5 worm cellular contexts compared by ENCODE assay signal in the genomic region with DNA sequence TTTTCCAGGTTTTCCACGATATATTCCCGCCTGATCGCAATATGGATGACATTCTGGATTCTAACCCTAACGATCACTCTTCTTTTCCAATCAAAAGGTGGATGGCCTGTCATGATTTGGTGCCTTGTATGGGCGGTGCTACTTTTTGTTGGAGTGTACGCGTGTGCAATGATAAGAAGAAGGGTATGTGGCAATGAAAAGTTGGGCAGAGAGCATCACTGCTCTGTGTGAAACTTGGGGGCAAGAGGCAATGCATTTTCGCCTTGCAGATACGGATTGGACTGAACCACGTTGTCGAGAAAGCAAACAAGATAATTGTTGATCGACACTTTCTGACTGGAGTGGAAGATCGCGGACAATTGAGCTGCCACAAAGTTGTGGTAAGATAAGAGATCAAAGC.
TF ChIP-seq lines count a peak whose summit lies in the region.

No protein-coding gene starts in this region.

TF ChIP-seq in whole organism, L1 larva, 84 proteins besides CTCF, POLR2A, EP300 and RAD21:
- TF ChIP-seq unc-98 (GFP tag; IDR thresholded peaks at IDR 0.05; lab: Robert Waterston, UW) (no peak), dpl-1 (GFP tag; optimal IDR thresholded peaks at IDR 0.05; lab: Kevin White, UChicago) (no peak), snpc-4 (tag; optimal IDR thresholded peaks at IDR 0.05; lab: Kevin White, UChicago) (no peak), nhr-77 (tag; optimal IDR thresholded peaks at IDR 0.05; lab: Kevin White, UChicago) (no peak), lin-35 (GFP tag; optimal IDR thresholded peaks at IDR 0.05; lab: Kevin White, UChicago) (peak in 1 of 2 experiments; percentile 3), C04F5.9 (tag; optimal IDR thresholded peaks at IDR 0.05; lab: Kevin White, UChicago) (no peak), blmp-1 (tag; optimal IDR thresholded peaks at IDR 0.05; lab: Kevin White, UChicago) (no peak), ztf-4 (tag; optimal IDR thresholded peaks at IDR 0.05; lab: Kevin White, UChicago) (no peak), efl-1 (optimal IDR thresholded peaks at IDR 0.05; lab: Kevin White, UChicago) (no peak), efl-1 (GFP tag; optimal IDR thresholded peaks at IDR 0.05 in 1 of 2; lab: Kevin White, UChicago) (peak in 1 of 2 experiments; percentile 62), F16B12.6 (tag; optimal IDR thresholded peaks at IDR 0.05; lab: Kevin White, UChicago) (no peak), elt-2 (tag; optimal IDR thresholded peaks at IDR 0.05; lab: Kevin White, UChicago) (peak; percentile 0)
TF ChIP-seq in whole organism, L1 larva: peak in this region for 3.

TF ChIP-seq in whole organism, L2 larva, 48 proteins besides CTCF, POLR2A, EP300 and RAD21:
- no peak for TF ChIP-seq zag-1 (tag; optimal IDR thresholded peaks at IDR 0.05; lab: Kevin White, UChicago)
- peak; percentile 10 for TF ChIP-seq fos-1 (tag; optimal IDR thresholded peaks at IDR 0.05; lab: Kevin White, UChicago)
TF ChIP-seq in whole organism, L2 larva: peak in this region for 1.

TF ChIP-seq in whole organism, L3 larva, 47 proteins besides CTCF, POLR2A, EP300 and RAD21:
- TF ChIP-seq jun-1 (tag; optimal IDR thresholded peaks at IDR 0.05; lab: Kevin White, UChicago) (no peak), elt-2 (tag; optimal IDR thresholded peaks at IDR 0.05; lab: Kevin White, UChicago) (peak; percentile 64)

TF ChIP-seq in whole organism, L4 larva, 104 proteins besides CTCF, POLR2A, EP300 and RAD21 (continues in another document):
- no peak for TF ChIP-seq lin-29 (GFP tag; IDR thresholded peaks at IDR 0.05; lab: Robert Waterston, UW)
- no peak for TF ChIP-seq Y75B8A.6 (GFP tag; IDR thresholded peaks at IDR 0.05; lab: Robert Waterston, UW)
- peak; percentile 70 for TF ChIP-seq mxl-3 (GFP tag; optimal IDR thresholded peaks at IDR 0.05; lab: Kevin White, UChicago)
- TF ChIP-seq hlh-11 (tag; optimal IDR thresholded peaks at IDR 0.05; lab: Kevin White, UChicago), result peak; percentile 38
- TF ChIP-seq lin-1 (GFP tag; IDR thresholded peaks at IDR 0.05; lab: Robert Waterston, UW), result no peak
- no peak for TF ChIP-seq rbr-2 (tag; optimal IDR thresholded peaks at IDR 0.05; lab: Kevin White, UChicago)
- TF ChIP-seq zfp-2 (tag; optimal IDR thresholded peaks at IDR 0.05; lab: Kevin White, UChicago), result no peak
- peak; percentile 39 for TF ChIP-seq hlh-30 (tag; optimal IDR thresholded peaks at IDR 0.05; lab: Kevin White, UChicago; ENCODE audit: insufficient read depth)
- no peak for TF ChIP-seq duxl-1 (tag; optimal IDR thresholded peaks at IDR 0.05; lab: Kevin White, UChicago; ENCODE audit: poor library complexity)
- no peak for TF ChIP-seq nhr-25 (tag; optimal IDR thresholded peaks at IDR 0.05; lab: Kevin White, UChicago; ENCODE audit: borderline replicate concordance, insufficient read depth)
- TF ChIP-seq madf-9 (GFP tag; conservative IDR thresholded peaks at IDR 0.05; lab: Robert Waterston, UW), result no peak
- TF ChIP-seq pqm-1 (tag; optimal IDR thresholded peaks at IDR 0.05; lab: Kevin White, UChicago), result peak; percentile 58
- no peak for TF ChIP-seq ceh-44 (GFP tag; IDR thresholded peaks at IDR 0.05; lab: Robert Waterston, UW)
- TF ChIP-seq hif-1 (tag; optimal IDR thresholded peaks at IDR 0.05; lab: Kevin White, UChicago), result no peak
- no peak for TF ChIP-seq zag-1 (tag; optimal IDR thresholded peaks at IDR 0.05; lab: Kevin White, UChicago)
- no peak for TF ChIP-seq skn-1 (tag; optimal IDR thresholded peaks at IDR 0.05; lab: Kevin White, UChicago)
- TF ChIP-seq dmd-6 (GFP tag; IDR thresholded peaks at IDR 0.05; lab: Robert Waterston, UW), result peak; percentile 58
- TF ChIP-seq saeg-2 (GFP tag; IDR thresholded peaks at IDR 0.05; lab: Robert Waterston, UW), result no peak
- TF ChIP-seq mep-1 (tag; optimal IDR thresholded peaks at IDR 0.05; lab: Kevin White, UChicago), result no peak
- TF ChIP-seq nhr-48 (tag; optimal IDR thresholded peaks at IDR 0.05; lab: Kevin White, UChicago), result no peak
- no peak for TF ChIP-seq snpc-4 (tag; optimal IDR thresholded peaks at IDR 0.05; lab: Kevin White, UChicago)
- no peak for TF ChIP-seq madf-5 (GFP tag; IDR thresholded peaks at IDR 0.05; lab: Robert Waterston, UW)
- peak; percentile 26 for TF ChIP-seq nhr-28 (tag; optimal IDR thresholded peaks at IDR 0.05; lab: Kevin White, UChicago)
- no peak for TF ChIP-seq hmg-1.1 (GFP tag; IDR thresholded peaks at IDR 0.05; lab: Robert Waterston, UW)
- TF ChIP-seq arid-1 (GFP tag; conservative IDR thresholded peaks at IDR 0.05; lab: Robert Waterston, UW), result no peak
- TF ChIP-seq egl-43 (GFP tag; IDR thresholded peaks at IDR 0.05; lab: Robert Waterston, UW), result no peak
- no peak for TF ChIP-seq nhr-76 (tag; optimal IDR thresholded peaks at IDR 0.05; lab: Kevin White, UChicago)
- no peak for TF ChIP-seq Y48G9A.11 (GFP tag; IDR thresholded peaks at IDR 0.05; lab: Robert Waterston, UW)
- no peak for TF ChIP-seq lin-38 (GFP tag; IDR thresholded peaks at IDR 0.05; lab: Robert Waterston, UW)
- TF ChIP-seq lsy-2 (tag; optimal IDR thresholded peaks at IDR 0.05; lab: Kevin White, UChicago), result no peak
- TF ChIP-seq nhr-11 (tag; optimal IDR thresholded peaks at IDR 0.05; lab: Kevin White, UChicago), result no peak
- TF ChIP-seq ceh-28 (tag; optimal IDR thresholded peaks at IDR 0.05; lab: Kevin White, UChicago), result no peak
- TF ChIP-seq unc-130 (GFP tag; optimal IDR thresholded peaks at IDR 0.05; lab: Kevin White, UChicago), result no peak
- TF ChIP-seq zip-11 (GFP tag; IDR thresholded peaks at IDR 0.05; lab: Robert Waterston, UW), result no peak
- no peak for TF ChIP-seq nhr-41 (GFP tag; IDR thresholded peaks at IDR 0.05; lab: Robert Waterston, UW)
- TF ChIP-seq nhr-10 (tag; optimal IDR thresholded peaks at IDR 0.05; lab: Kevin White, UChicago), result no peak
- TF ChIP-seq snpc-1.2 (GFP tag; IDR thresholded peaks at IDR 0.05; lab: Robert Waterston, UW), result no peak

TF ChIP-seq in whole organism, young adult, 124 proteins besides CTCF, POLR2A, EP300 and RAD21:
- TF ChIP-seq nhr-80 (tag; optimal IDR thresholded peaks at IDR 0.05; lab: Kevin White, UChicago) (peak; percentile 91), ztf-22 (GFP tag; optimal IDR thresholded peaks at IDR 0.05; lab: Kevin White, UChicago) (peak; percentile 14), let-607 (tag; optimal IDR thresholded peaks at IDR 0.05; lab: Kevin White, UChicago) (peak; percentile 66 to 85), mes-4 (tag; optimal IDR thresholded peaks at IDR 0.05; lab: Kevin White, UChicago) (no peak)
